Worm (Caenorhabditis elegans) whole organism, L4 larva: Measurements from ENCODE around the gene mrck-1.

Experiments
- D1046.2 ChIP-seq: fragments of 200-800 bp; sonication (Bioruptor generic); IDR thresholded peaks from 2 replicates; pipeline ENCODE4 v1.3.6; 2022; ENCODE audit warnings: missing genetic modification characterization, missing compliant biosample characterization
- F26F4.8 ChIP-seq: fragments of 200-800 bp; sonication (Bioruptor generic); conservative IDR thresholded peaks from 2 replicates; pipeline ENCODE4 v1.3.6; 2022; ENCODE audit warnings: missing genetic modification characterization, missing compliant biosample characterization
- F37D6.2 ChIP-seq: sonication (generic microtip); optimal IDR thresholded peaks from 2 replicates; lab custom pipeline; 2016; ENCODE audit warnings: mild to moderate bottlenecking, missing genetic modification characterization, missing compliant biosample characterization
- T20F7.1 ChIP-seq: fragments of 200-800 bp; sonication (Bioruptor generic); optimal IDR thresholded peaks from 2 replicates; lab custom pipeline; 2018; ENCODE audit warnings: mild to moderate bottlenecking, missing genetic modification characterization, missing compliant biosample characterization
- Y48G9A.11 ChIP-seq: fragments of 200-800 bp; sonication (Bioruptor generic); IDR thresholded peaks from 2 replicates; pipeline ENCODE4 v1.3.6; 2022; ENCODE audit warnings: missing genetic modification reagents, missing genetic modification characterization, missing compliant biosample characterization
- Y5F2A.4 ChIP-seq: fragments of 200-800 bp; sonication (Bioruptor generic); optimal IDR thresholded peaks from 2 replicates; lab custom pipeline; 2018; ENCODE audit warnings: mild to moderate bottlenecking, missing genetic modification characterization, missing compliant biosample characterization
- Y75B8A.6 ChIP-seq: fragments of 200-800 bp; sonication (Bioruptor generic); IDR thresholded peaks from 2 replicates; pipeline ENCODE4 v1.3.6; 2022; ENCODE audit warnings: missing genetic modification reagents, missing genetic modification characterization, missing compliant biosample characterization
- ZK337.2 ChIP-seq: fragments of 200-800 bp; sonication (Bioruptor generic); IDR thresholded peaks from 2 replicates; pipeline ENCODE4 v1.3.6; 2022; ENCODE audit warnings: missing genetic modification reagents, missing genetic modification characterization, missing compliant biosample characterization
- aha-1 ChIP-seq: fragments of 150-350 bp; peaks from one replicate; lab custom pipeline; 2014; ENCODE audit warnings: missing biosample characterization, missing genetic modification characterization
- aly-2 ChIP-seq: sonication (generic microtip); optimal IDR thresholded peaks from 2 replicates; lab custom pipeline; 2018; ENCODE audit warnings: missing biosample characterization, missing genetic modification characterization
- ceh-20 ChIP-seq: fragments of 200-800 bp; sonication (Bioruptor generic); IDR thresholded peaks from 2 replicates; pipeline ENCODE4 v1.3.6; 2022; ENCODE audit warnings: missing genetic modification reagents, missing genetic modification characterization, missing compliant biosample characterization
- ceh-28 ChIP-seq: fragments of 150-350 bp; optimal IDR thresholded peaks from 2 replicates; lab custom pipeline; 2014; ENCODE audit warnings: missing biosample characterization, missing genetic modification reagents, missing genetic modification characterization
- ceh-62 ChIP-seq: sonication (generic microtip); optimal IDR thresholded peaks from 2 replicates; lab custom pipeline; 2017; ENCODE audit warnings: missing biosample characterization, missing genetic modification characterization
- ces-1 ChIP-seq: fragments of 150-350 bp; sonication (generic microtip); optimal IDR thresholded peaks from 4 replicates; lab custom pipeline; 2014; ENCODE audit warnings: missing biosample characterization, missing genetic modification reagents, missing genetic modification characterization
- dmd-6 ChIP-seq: fragments of 200-800 bp; sonication (Bioruptor generic); IDR thresholded peaks from 2 replicates; pipeline ENCODE4 v1.3.6; 2022; ENCODE audit warnings: missing genetic modification reagents, missing genetic modification characterization, missing compliant biosample characterization
- dmd-8 ChIP-seq: fragments of 200-800 bp; sonication (Bioruptor generic); IDR thresholded peaks from 2 replicates; pipeline ENCODE4 v1.3.6; 2022; ENCODE audit warnings: missing genetic modification characterization, missing compliant biosample characterization
- dpl-1 ChIP-seq: fragments of 150-350 bp; optimal IDR thresholded peaks from 2 replicates; lab custom pipeline; 2014; ENCODE audit warnings: missing biosample characterization, missing genetic modification reagents, missing genetic modification characterization
- duxl-1 ChIP-seq: sonication (generic microtip); optimal IDR thresholded peaks from 2 replicates; lab custom pipeline; 2016; ENCODE audit warnings: mild to moderate bottlenecking, missing genetic modification characterization, moderate library complexity, missing compliant biosample characterization; ENCODE audit not compliant: poor library complexity
- dve-1 ChIP-seq: sonication (generic microtip); optimal IDR thresholded peaks from 2 replicates; lab custom pipeline; 2017; ENCODE audit warnings: antibody characterized with exemption, mild to moderate bottlenecking, missing genetic modification characterization, missing compliant biosample characterization; ENCODE audit not compliant: insufficient read depth
- fkh-10 ChIP-seq: fragments of 150-350 bp; optimal IDR thresholded peaks from 2 replicates; lab custom pipeline; 2014; ENCODE audit warnings: missing biosample characterization, missing genetic modification reagents, missing genetic modification characterization
- hif-1 ChIP-seq, 2 experiments: sonication (generic microtip); optimal IDR thresholded peaks; 2 replicates each; lab custom pipeline; 2016 to 2017; ENCODE audit warnings: missing compliant biosample characterization in 2 of 2, missing genetic modification characterization in 2 of 2, missing genetic modification reagents in 2 of 2, missing genotype in 2 of 2, mild to moderate bottlenecking in 1 of 2
- hlh-11 ChIP-seq: fragments of 200-800 bp; sonication (Bioruptor generic); optimal IDR thresholded peaks from 2 replicates; lab custom pipeline; 2018; ENCODE audit warnings: mild to moderate bottlenecking, missing genetic modification characterization, missing compliant biosample characterization
- hlh-30 ChIP-seq: sonication (generic microtip); optimal IDR thresholded peaks from 2 replicates; lab custom pipeline; 2017; ENCODE audit warnings: antibody characterized with exemption, mild to moderate bottlenecking, missing genetic modification characterization, missing compliant biosample characterization; ENCODE audit not compliant: insufficient read depth
- jun-1 ChIP-seq: fragments of 150-350 bp; optimal IDR thresholded peaks from 2 replicates; lab custom pipeline; 2014; ENCODE audit warnings: missing biosample characterization, missing genetic modification reagents, missing genetic modification characterization
- lin-29 ChIP-seq: fragments of 200-800 bp; sonication (Bioruptor generic); IDR thresholded peaks from 2 replicates; pipeline ENCODE4 v1.3.6; 2022; ENCODE audit warnings: missing genetic modification reagents, missing genetic modification characterization, missing compliant biosample characterization
- lin-38 ChIP-seq: fragments of 200-800 bp; sonication (Bioruptor generic); IDR thresholded peaks from 2 replicates; pipeline ENCODE4 v1.3.6; 2022; ENCODE audit warnings: missing genetic modification reagents, missing genetic modification characterization, missing compliant biosample characterization
- lin-39 ChIP-seq: fragments of 150-350 bp; optimal IDR thresholded peaks from 2 replicates; lab custom pipeline; 2014; ENCODE audit warnings: missing biosample characterization, missing genetic modification reagents, missing genetic modification characterization
- lsy-2 ChIP-seq, 2 experiments: fragments of 150-350 bp in 1 of 2; sonication (generic microtip) in 1 of 2; optimal IDR thresholded peaks; 2 replicates each; lab custom pipeline; 2014 to 2017; ENCODE audit warnings: missing biosample characterization in 2 of 2, missing genetic modification characterization in 2 of 2
- madf-5 ChIP-seq, 2 experiments: fragments of 200-800 bp; sonication (Bioruptor generic); IDR thresholded peaks; 2 replicates each; pipeline ENCODE4 v1.3.6; 2022; ENCODE audit warnings: missing compliant biosample characterization in 2 of 2, missing genetic modification characterization in 2 of 2
- madf-9 ChIP-seq: fragments of 200-800 bp; sonication (Bioruptor generic); conservative IDR thresholded peaks from 2 replicates; pipeline ENCODE4 v1.3.6; 2022; ENCODE audit warnings: missing genetic modification reagents, missing genetic modification characterization, missing compliant biosample characterization
- mdl-1 ChIP-seq, 2 experiments: fragments of 150-350 bp in 1 of 2; sonication (generic microtip) in 1 of 2; optimal IDR thresholded peaks; 2 replicates each; lab custom pipeline; 2014 to 2017; ENCODE audit warnings: missing biosample characterization in 2 of 2, missing genetic modification characterization in 2 of 2
- mdt-29 ChIP-seq: fragments of 200-800 bp; sonication (Bioruptor generic); IDR thresholded peaks from 2 replicates; pipeline ENCODE4 v1.3.6; 2022; ENCODE audit warnings: missing genetic modification reagents, missing genetic modification characterization, missing compliant biosample characterization
- nhr-10 ChIP-seq: fragments of 150-350 bp; optimal IDR thresholded peaks from 2 replicates; lab custom pipeline; 2014; ENCODE audit warnings: missing biosample characterization, missing genetic modification characterization
- nhr-11 ChIP-seq: fragments of 150-350 bp; optimal IDR thresholded peaks from 2 replicates; lab custom pipeline; 2014; ENCODE audit warnings: missing biosample characterization, missing genetic modification characterization
- nhr-237 ChIP-seq: sonication (generic microtip); optimal IDR thresholded peaks from 2 replicates; lab custom pipeline; 2017; ENCODE audit warnings: missing biosample characterization, missing genetic modification characterization
- nhr-25 ChIP-seq: sonication (generic microtip); optimal IDR thresholded peaks from 2 replicates; lab custom pipeline; 2017; ENCODE audit warnings: missing genetic modification characterization, mild to moderate bottlenecking, missing compliant biosample characterization, antibody characterized with exemption, moderate library complexity, borderline replicate concordance; ENCODE audit not compliant: insufficient read depth
- nhr-28 ChIP-seq: fragments of 150-350 bp; optimal IDR thresholded peaks from 2 replicates; lab custom pipeline; 2014; ENCODE audit warnings: missing biosample characterization, missing genetic modification characterization
- nhr-41 ChIP-seq: fragments of 200-800 bp; sonication (Bioruptor generic); IDR thresholded peaks from 2 replicates; pipeline ENCODE4 v1.3.6; 2022; ENCODE audit warnings: missing genetic modification reagents, missing genetic modification characterization, missing compliant biosample characterization
- nhr-42 ChIP-seq: fragments of 200-800 bp; sonication (Bioruptor generic); IDR thresholded peaks from 2 replicates; pipeline ENCODE4 v1.3.6; 2022; ENCODE audit warnings: missing genetic modification characterization, missing compliant biosample characterization
- nhr-77 ChIP-seq: fragments of 150-350 bp; optimal IDR thresholded peaks from 2 replicates; lab custom pipeline; 2014; ENCODE audit warnings: missing biosample characterization, missing genetic modification characterization
- pha-4 ChIP-seq, 2 experiments: fragments of 150-350 bp in 1 of 2; fragments of 200-800 bp in 1 of 2; sonication (Bioruptor generic) in 1 of 2; IDR thresholded peaks in 1 of 2; optimal IDR thresholded peaks in 1 of 2; 2 replicates each; pipeline versions ENCODE4 v1.3.6 to Lab custom; 2014 to 2022; ENCODE audit warnings: missing genetic modification characterization in 2 of 2, missing genetic modification reagents in 2 of 2, missing biosample characterization in 1 of 2, missing compliant biosample characterization in 1 of 2
- php-3 ChIP-seq: fragments of 200-800 bp; sonication (Bioruptor generic); IDR thresholded peaks from 2 replicates; pipeline ENCODE4 v1.3.6; 2022; ENCODE audit warnings: missing genetic modification reagents, missing genetic modification characterization, missing compliant biosample characterization
- pqm-1 ChIP-seq: sonication (generic microtip); optimal IDR thresholded peaks from 2 replicates; lab custom pipeline; 2017; ENCODE audit warnings: missing biosample characterization, missing genetic modification characterization
- sdz-12 ChIP-seq: fragments of 200-800 bp; sonication (Bioruptor generic); optimal IDR thresholded peaks from 2 replicates; lab custom pipeline; 2018; ENCODE audit warnings: mild to moderate bottlenecking, missing genetic modification characterization, missing compliant biosample characterization
- set-16 ChIP-seq: fragments of 200-800 bp; sonication (Bioruptor generic); IDR thresholded peaks from 2 replicates; pipeline ENCODE4 v1.3.6; 2022; ENCODE audit warnings: missing genetic modification reagents, missing genetic modification characterization, missing compliant biosample characterization
- skn-1 ChIP-seq: fragments of 150-350 bp; optimal IDR thresholded peaks from 2 replicates; lab custom pipeline; 2014; ENCODE audit warnings: missing biosample characterization, missing genetic modification characterization
- unc-130 ChIP-seq: sonication (generic microtip); optimal IDR thresholded peaks from 2 replicates; lab custom pipeline; 2016; ENCODE audit warnings: missing genetic modification reagents, missing genetic modification characterization, missing compliant biosample characterization
- zfp-3 ChIP-seq: fragments of 200-800 bp; sonication (Bioruptor generic); conservative IDR thresholded peaks from 2 replicates; pipeline ENCODE4 v1.3.6; 2022; ENCODE audit warnings: missing genetic modification reagents, missing genetic modification characterization, missing compliant biosample characterization
- zip-11 ChIP-seq: fragments of 200-800 bp; sonication (Bioruptor generic); IDR thresholded peaks from 2 replicates; pipeline ENCODE4 v1.3.6; 2022; ENCODE audit warnings: missing genetic modification characterization, missing compliant biosample characterization
- zip-2 ChIP-seq: fragments of 150-350 bp; optimal IDR thresholded peaks from 2 replicates; lab custom pipeline; 2014; ENCODE audit warnings: missing biosample characterization, missing genetic modification characterization
- ztf-7 ChIP-seq: fragments of 150-350 bp; optimal IDR thresholded peaks from 2 replicates; lab custom pipeline; 2014; ENCODE audit warnings: missing biosample characterization, missing genetic modification characterization

The mrck-1 gene

DNA sequence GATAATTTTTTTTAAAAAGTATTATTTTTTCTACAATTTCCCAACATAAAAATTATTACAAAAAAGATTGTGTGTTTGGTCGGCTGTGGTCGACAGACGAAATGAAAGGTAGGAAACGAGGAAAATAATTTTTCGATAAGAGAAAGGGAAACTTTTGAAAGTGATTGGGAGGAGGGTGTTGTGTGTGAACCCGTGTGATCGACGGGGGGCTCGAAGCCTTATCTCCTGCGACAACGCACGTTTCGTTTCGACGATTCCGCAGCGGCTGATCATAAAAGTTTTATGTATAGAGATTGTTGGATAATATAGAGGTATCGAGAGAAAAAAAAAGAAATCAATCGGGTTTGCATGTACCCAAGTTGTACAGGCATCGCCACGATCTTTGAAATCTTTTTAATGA, 23.8 kb downstream of the mrck-1 start:
- TF ChIP-seq lin-39 = no peak
- TF ChIP-seq set-16 (GFP tag; lab: Robert Waterston, UW) = no peak; the same call in 1 of the 2 replicates
- TF ChIP-seq zip-2 (tag; lab: Kevin White, UChicago) = no peak
- TF ChIP-seq nhr-28 (tag; lab: Kevin White, UChicago) = peak; percentile 74
- TF ChIP-seq pha-4 (GFP tag; IDR thresholded peaks at IDR 0.05; lab: Robert Waterston, UW) = 0 out of 2 replicates have a peak, but pooled peaks have one; percentile 45
- no peak for TF ChIP-seq pha-4 (tag; optimal IDR thresholded peaks at IDR 0.05; lab: Kevin White, UChicago)
- no peak for TF ChIP-seq skn-1
- TF ChIP-seq ceh-20 = peak; percentile 16; the same call in 1 of the 2 replicates
- peak; percentile 89 for TF ChIP-seq hlh-11 (tag; lab: Kevin White, UChicago)
- TF ChIP-seq hif-1 (tag; optimal IDR thresholded peaks at IDR 0.05; lab: Kevin White, UChicago) = peak in 1 of 2 experiments; percentile 58
- TF ChIP-seq dmd-6 (GFP tag; lab: Robert Waterston, UW) = peak; percentile 98
- TF ChIP-seq nhr-77 (tag; lab: Kevin White, UChicago) = peak; percentile 51
- TF ChIP-seq Y75B8A.6 = no peak
- no peak for TF ChIP-seq ceh-28 (tag; lab: Kevin White, UChicago)
- TF ChIP-seq nhr-237 (tag; lab: Kevin White, UChicago) = no peak
- TF ChIP-seq D1046.2 (GFP tag; lab: Robert Waterston, UW) = no peak
- TF ChIP-seq nhr-10 (tag; lab: Kevin White, UChicago) = no peak
- TF ChIP-seq F37D6.2 (tag; lab: Kevin White, UChicago) = no peak
- no peak for TF ChIP-seq sdz-12 (GFP tag; lab: Kevin White, UChicago)
- TF ChIP-seq hlh-30 (tag; lab: Kevin White, UChicago) = peak; percentile 68
- no peak for TF ChIP-seq ZK337.2 (GFP tag; lab: Robert Waterston, UW)
- no peak for TF ChIP-seq ces-1
- no peak for TF ChIP-seq lsy-2 (tag; optimal IDR thresholded peaks at IDR 0.05; lab: Kevin White, UChicago)
- no peak for TF ChIP-seq mdt-29 (GFP tag; lab: Robert Waterston, UW)
- TF ChIP-seq jun-1 = no peak
- TF ChIP-seq ztf-7 = no peak
- no peak for TF ChIP-seq nhr-11 (tag; lab: Kevin White, UChicago)
- 0 out of 2 replicates have a peak, but pooled peaks have one; percentile 20 for TF ChIP-seq nhr-41 (GFP tag; lab: Robert Waterston, UW)
- no peak for TF ChIP-seq Y5F2A.4 (GFP tag; lab: Kevin White, UChicago)
- TF ChIP-seq ceh-62 (tag; lab: Kevin White, UChicago) = no peak
- no peak for TF ChIP-seq lin-29 (GFP tag; lab: Robert Waterston, UW)
- TF ChIP-seq F26F4.8 (GFP tag; lab: Robert Waterston, UW) = no peak
- no peak for TF ChIP-seq fkh-10
- no peak for TF ChIP-seq madf-5 (GFP tag; IDR thresholded peaks at IDR 0.05; lab: Robert Waterston, UW)
- TF ChIP-seq lin-38 (GFP tag; lab: Robert Waterston, UW) = no peak
- TF ChIP-seq nhr-25 (tag; lab: Kevin White, UChicago) = no peak
- peak; percentile 73 for TF ChIP-seq dve-1 (tag; lab: Kevin White, UChicago)
- no peak for TF ChIP-seq T20F7.1 (GFP tag; lab: Kevin White, UChicago)
- TF ChIP-seq dmd-8 (GFP tag; lab: Robert Waterston, UW) = no peak
- TF ChIP-seq nhr-42 (GFP tag; lab: Robert Waterston, UW) = no peak
- TF ChIP-seq mdl-1 (tag; optimal IDR thresholded peaks at IDR 0.05; lab: Kevin White, UChicago) = peak; percentile 44 to 57
- TF ChIP-seq madf-9 (GFP tag; lab: Robert Waterston, UW) = no peak
- TF ChIP-seq unc-130 = no peak
- no peak for TF ChIP-seq zfp-3
- TF ChIP-seq pqm-1 (tag; lab: Kevin White, UChicago) = peak; percentile 36
- peak; percentile 91 for TF ChIP-seq php-3 (GFP tag; lab: Robert Waterston, UW)
- TF ChIP-seq dpl-1 (GFP tag; lab: Kevin White, UChicago) = no peak
- TF ChIP-seq aly-2 = no peak
- TF ChIP-seq Y48G9A.11 = no peak
- TF ChIP-seq duxl-1 (tag; lab: Kevin White, UChicago) = no peak
- no peak for TF ChIP-seq aha-1 (tag; lab: Kevin White, UChicago)
- TF ChIP-seq zip-11 (GFP tag; lab: Robert Waterston, UW) = no peak
